Worm (Caenorhabditis elegans) whole organism, young adult: Measurements from ENCODE around the gene algn-5.
"Not testable (repeated sequence)": the region's sequence is repeated elsewhere in the genome, so short reads cannot be mapped to it uniquely, and the experiment has no call there.

Experiments
- B0261.1 ChIP-seq: sonication (generic microtip); optimal IDR thresholded peaks from 2 replicates; lab custom pipeline; 2016; ENCODE audit warnings: mild to moderate bottlenecking, missing genetic modification characterization, moderate library complexity, missing compliant biosample characterization
- F10E7.11 ChIP-seq: sonication (generic microtip); optimal IDR thresholded peaks from 2 replicates; lab custom pipeline; 2017; ENCODE audit warnings: mild to moderate bottlenecking, missing genetic modification characterization, moderate library complexity, missing compliant biosample characterization
- F22D6.2 ChIP-seq: sonication (generic microtip); optimal IDR thresholded peaks from 2 replicates; lab custom pipeline; 2016; ENCODE audit warnings: mild to moderate bottlenecking, missing genetic modification characterization, missing compliant biosample characterization
- F23B12.7 ChIP-seq: sonication (generic microtip); optimal IDR thresholded peaks from 2 replicates; lab custom pipeline; 2017; ENCODE audit warnings: missing genetic modification characterization, mild to moderate bottlenecking, missing compliant biosample characterization, antibody characterized with exemption, moderate library complexity; ENCODE audit not compliant: insufficient read depth
- F52B5.7 ChIP-seq: sonication (generic microtip); optimal IDR thresholded peaks from 2 replicates; lab custom pipeline; 2016; ENCODE audit warnings: mild to moderate bottlenecking, missing genetic modification characterization, missing compliant biosample characterization
- F57C9.4 ChIP-seq: sonication (generic microtip); optimal IDR thresholded peaks from 2 replicates; lab custom pipeline; 2017; ENCODE audit warnings: mild to moderate bottlenecking, missing genetic modification characterization, missing compliant biosample characterization
- K11D2.4 ChIP-seq: fragments of 200-800 bp; sonication (Bioruptor generic); IDR thresholded peaks from 2 replicates; pipeline ENCODE4 v1.3.6; 2022; ENCODE audit warnings: missing genetic modification reagents, missing genetic modification characterization, missing compliant biosample characterization
- ZK185.1 ChIP-seq: sonication (generic microtip); optimal IDR thresholded peaks from 2 replicates; lab custom pipeline; 2016; ENCODE audit warnings: mild to moderate bottlenecking, missing genetic modification characterization, missing compliant biosample characterization; ENCODE audit not compliant: poor library complexity, severe bottlenecking
- atf-7 ChIP-seq: sonication (generic microtip); optimal IDR thresholded peaks from 2 replicates; lab custom pipeline; 2017; ENCODE audit warnings: mild to moderate bottlenecking, missing genetic modification characterization, missing compliant biosample characterization
- attf-6 ChIP-seq: fragments of 200-800 bp; sonication (Bioruptor generic); IDR thresholded peaks from 2 replicates; pipeline ENCODE4 v1.3.6; 2022; ENCODE audit warnings: missing genetic modification reagents, missing genetic modification characterization, missing compliant biosample characterization
- ccch-3 ChIP-seq: fragments of 200-800 bp; sonication (Bioruptor generic); optimal IDR thresholded peaks from 2 replicates; lab custom pipeline; 2018; ENCODE audit warnings: mild to moderate bottlenecking, missing genetic modification characterization, missing compliant biosample characterization
- cebp-2 ChIP-seq: fragments of 200-800 bp; sonication (Bioruptor generic); IDR thresholded peaks from 2 replicates; pipeline ENCODE4 v1.3.6; 2022; ENCODE audit warnings: missing genetic modification characterization, missing compliant biosample characterization
- ceh-40 ChIP-seq: fragments of 200-800 bp; sonication (Bioruptor generic); IDR thresholded peaks from 2 replicates; pipeline ENCODE4 v1.3.6; 2022; ENCODE audit warnings: missing genetic modification characterization, missing compliant biosample characterization
- ceh-91 ChIP-seq: fragments of 200-800 bp; sonication (Bioruptor generic); IDR thresholded peaks from 2 replicates; pipeline ENCODE4 v1.3.6; 2022; ENCODE audit warnings: missing genetic modification reagents, missing genetic modification characterization, missing compliant biosample characterization
- chd-7 ChIP-seq: sonication (generic microtip); optimal IDR thresholded peaks from 2 replicates; lab custom pipeline; 2016; ENCODE audit warnings: mild to moderate bottlenecking, missing genetic modification characterization, moderate library complexity, missing compliant biosample characterization
- dpl-1 ChIP-seq: fragments of 150-350 bp; optimal IDR thresholded peaks from 2 replicates; lab custom pipeline; 2014; ENCODE audit warnings: missing biosample characterization, missing genetic modification reagents, missing genetic modification characterization
- hlh-12 ChIP-seq: sonication (generic microtip); optimal IDR thresholded peaks from 2 replicates; lab custom pipeline; 2016; ENCODE audit warnings: missing genetic modification characterization, missing compliant biosample characterization
- hlh-26 ChIP-seq: fragments of 200-800 bp; sonication (Bioruptor generic); conservative IDR thresholded peaks from 2 replicates; pipeline ENCODE4 v1.3.6; 2022; ENCODE audit warnings: missing genetic modification reagents, missing genetic modification characterization, missing compliant biosample characterization
- hmg-20 ChIP-seq: fragments of 200-800 bp; sonication (Bioruptor generic); IDR thresholded peaks from 2 replicates; pipeline ENCODE4 v1.3.6; 2022; ENCODE audit warnings: missing genetic modification reagents, missing genetic modification characterization, missing compliant biosample characterization
- hsf-1 ChIP-seq: fragments of 200-800 bp; sonication (Bioruptor generic); IDR thresholded peaks from 2 replicates; pipeline ENCODE4 v1.3.6; 2022; ENCODE audit warnings: missing genetic modification reagents, missing genetic modification characterization, missing compliant biosample characterization
- lin-26 ChIP-seq: fragments of 200-800 bp; sonication (Bioruptor generic); IDR thresholded peaks from 2 replicates; pipeline ENCODE4 v1.3.6; 2022; ENCODE audit warnings: missing genetic modification reagents, missing genetic modification characterization, missing compliant biosample characterization
- lin-35 ChIP-seq, 3 experiments: fragments of 150-350 bp in 2 of 3; sonication (generic microtip) in 1 of 3; optimal IDR thresholded peaks; 2 replicates each; lab custom pipeline; 2014 to 2018; ENCODE audit warnings: missing biosample characterization in 3 of 3, missing genetic modification characterization in 3 of 3, missing genetic modification reagents in 3 of 3
- lin-54 ChIP-seq: fragments of 200-800 bp; sonication (Bioruptor generic); optimal IDR thresholded peaks from 2 replicates; lab custom pipeline; 2018; ENCODE audit warnings: mild to moderate bottlenecking, missing genetic modification characterization, missing compliant biosample characterization
- lir-1 ChIP-seq: fragments of 200-800 bp; sonication (Bioruptor generic); conservative IDR thresholded peaks from 2 replicates; pipeline ENCODE4 v1.3.6; 2022; ENCODE audit warnings: missing genetic modification reagents, missing genetic modification characterization, missing compliant biosample characterization
- madf-6 ChIP-seq: fragments of 200-800 bp; sonication (Bioruptor generic); IDR thresholded peaks from 2 replicates; pipeline ENCODE4 v1.3.6; 2022; ENCODE audit warnings: missing genetic modification reagents, missing genetic modification characterization, missing compliant biosample characterization
- nfya-2 ChIP-seq: fragments of 200-800 bp; sonication (Bioruptor generic); IDR thresholded peaks from 2 replicates; pipeline ENCODE4 v1.3.6; 2022; ENCODE audit warnings: missing genetic modification reagents, missing genetic modification characterization, missing compliant biosample characterization
- nfyb-1 ChIP-seq: fragments of 200-800 bp; sonication (Bioruptor generic); IDR thresholded peaks from 2 replicates; pipeline ENCODE4 v1.3.6; 2022; ENCODE audit warnings: missing genetic modification reagents, missing genetic modification characterization, missing compliant biosample characterization
- rec-8 ChIP-seq, 2 experiments: sonication (generic microtip); optimal IDR thresholded peaks; 2 replicates each; lab custom pipeline; 2016; ENCODE audit warnings: mild to moderate bottlenecking in 2 of 2, missing genetic modification characterization in 2 of 2, missing genetic modification reagents in 2 of 2, missing genotype in 2 of 2, missing biosample characterization in 1 of 2, missing compliant biosample characterization in 1 of 2, moderate library complexity in 1 of 2
- sdz-38 ChIP-seq: sonication (generic microtip); optimal IDR thresholded peaks from 2 replicates; lab custom pipeline; 2016; ENCODE audit warnings: missing genotype, missing genetic modification characterization, missing compliant biosample characterization
- snpc-1.1 ChIP-seq: sonication (generic microtip); optimal IDR thresholded peaks from 2 replicates; lab custom pipeline; 2017; ENCODE audit warnings: missing genetic modification characterization, mild to moderate bottlenecking, missing compliant biosample characterization, antibody characterized with exemption, moderate library complexity, missing genotype, missing genetic modification reagents; ENCODE audit not compliant: insufficient read depth
- somi-1 ChIP-seq: fragments of 200-800 bp; sonication (Bioruptor generic); optimal IDR thresholded peaks from 2 replicates; lab custom pipeline; 2018; ENCODE audit warnings: mild to moderate bottlenecking, missing genetic modification characterization, missing compliant biosample characterization
- tbp1 ChIP-seq: fragments of 200-800 bp; sonication (Bioruptor generic); optimal IDR thresholded peaks from 2 replicates; lab custom pipeline; 2018; ENCODE audit warnings: mild to moderate bottlenecking, missing genetic modification characterization, missing compliant biosample characterization
- unc-130 ChIP-seq: sonication (generic microtip); optimal IDR thresholded peaks from 2 replicates; lab custom pipeline; 2016; ENCODE audit warnings: missing genetic modification reagents, missing genetic modification characterization, missing compliant biosample characterization
- zim-3 ChIP-seq: sonication (generic microtip); optimal IDR thresholded peaks from 2 replicates; lab custom pipeline; 2017; ENCODE audit warnings: mild to moderate bottlenecking, missing genetic modification characterization, moderate library complexity, missing compliant biosample characterization

The algn-5 gene

DNA sequence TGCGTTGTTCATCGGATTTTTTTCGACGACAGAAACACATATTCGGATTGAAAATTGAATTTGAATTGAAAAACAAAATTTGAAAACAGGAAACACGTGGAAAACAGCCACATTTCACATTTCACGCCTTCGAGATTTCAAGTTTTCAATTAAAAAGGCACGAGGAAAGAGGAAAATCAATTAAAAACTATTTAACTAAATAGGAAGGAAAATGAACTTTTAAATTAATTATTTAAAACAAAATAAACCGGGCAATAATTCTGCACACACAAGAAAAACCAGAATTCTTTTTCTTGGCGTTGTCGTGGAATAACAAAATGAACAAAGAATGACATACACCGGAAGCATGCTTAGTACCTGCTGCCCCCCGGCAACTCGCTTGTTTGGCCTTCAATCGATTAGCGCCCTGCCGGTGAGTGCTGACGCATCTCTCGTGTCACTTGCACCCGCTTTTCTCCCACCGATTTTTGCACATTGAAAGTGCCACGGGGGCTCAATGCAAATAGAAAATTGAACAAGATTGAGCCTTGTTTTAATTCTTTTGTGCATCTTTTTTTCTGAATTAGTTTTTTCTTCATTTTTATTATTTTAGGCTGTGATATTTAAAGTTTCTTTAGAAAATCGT is 678 bp upstream of the algn-5 start, which contains the start of gene Y45G5AM.9 (continued):
- TF ChIP-seq lin-54 (GFP tag; lab: Kevin White, UChicago) (peak; percentile 53), chd-7 (tag; lab: Kevin White, UChicago) (no peak), atf-7 (no peak)

- TF ChIP-seq hlh-26 (GFP tag; lab: Robert Waterston, UW) (no peak), madf-6 (GFP tag; lab: Robert Waterston, UW) (0 out of 2 replicates have a peak, but pooled peaks have one; percentile 10)
Measured at ce11 chrV:4199185-4199584, 3.8 kb downstream of the algn-5 start, which contains the start of gene rpac-40. Gene rpac-40, plus strand, starts transcription at chrV:4199485.

ce11 chrV:4204421-4204820 is 9.0 kb downstream of the algn-5 start, which contains the start of gene H43I07.1:
Gene H43I07.1, plus strand, starts transcription at chrV:4204721.
- TF ChIP-seq hmg-20: no peak
- no peak for TF ChIP-seq nfya-2 (GFP tag; lab: Robert Waterston, UW)
- TF ChIP-seq nfyb-1 (GFP tag; lab: Robert Waterston, UW): no peak
- no peak for TF ChIP-seq ZK185.1
- no peak for TF ChIP-seq hlh-12
- TF ChIP-seq F52B5.7 (tag; lab: Kevin White, UChicago): no peak
- TF ChIP-seq somi-1: no peak
- no peak for TF ChIP-seq snpc-1.1 (tag; lab: Kevin White, UChicago)
- no peak for TF ChIP-seq B0261.1
- no peak for TF ChIP-seq lin-35 (GFP tag; optimal IDR thresholded peaks at IDR 0.05; lab: Kevin White, UChicago)
- no peak for TF ChIP-seq zim-3
- TF ChIP-seq rec-8 (tag; optimal IDR thresholded peaks at IDR 0.05; lab: Kevin White, UChicago): no peak
- no peak for TF ChIP-seq lir-1
- no peak for TF ChIP-seq F57C9.4 (tag; lab: Kevin White, UChicago)
- TF ChIP-seq cebp-2: no peak
- TF ChIP-seq tbp1 (GFP tag; lab: Kevin White, UChicago): no peak

DNA sequence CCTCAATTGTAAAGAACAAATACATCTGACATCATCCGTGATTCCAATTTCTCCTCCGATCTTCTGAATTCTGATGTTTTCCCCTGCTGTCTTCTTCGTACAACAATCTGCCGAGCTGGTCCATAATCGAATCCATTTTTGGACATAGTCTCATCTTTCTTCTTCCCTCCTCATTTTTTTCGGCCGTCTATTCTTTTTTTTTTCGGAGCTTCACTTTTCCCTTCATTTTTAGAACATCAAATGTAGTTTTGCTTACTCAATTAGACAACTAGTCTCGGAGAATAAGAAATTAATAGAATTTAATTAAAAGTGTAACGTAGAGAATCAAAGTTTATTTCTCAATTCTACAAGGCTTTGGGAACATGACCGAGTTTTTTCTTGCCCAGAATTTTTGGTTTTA is 16.1 kb downstream of the algn-5 start:
- TF ChIP-seq dpl-1 (GFP tag; lab: Kevin White, UChicago) (no peak), unc-130 (GFP tag; lab: Kevin White, UChicago) (no peak), ccch-3 (GFP tag; lab: Kevin White, UChicago) (no peak), sdz-38 (tag; lab: Kevin White, UChicago) (no peak), ceh-40 (no peak), ceh-91 (GFP tag; lab: Robert Waterston, UW) (no peak), chd-7 (tag; lab: Kevin White, UChicago) (no peak), F23B12.7 (tag; lab: Kevin White, UChicago) (no peak), F22D6.2 (tag; lab: Kevin White, UChicago) (no peak), hsf-1 (no peak), lin-26 (GFP tag; lab: Robert Waterston, UW) (no peak), F10E7.11 (tag; lab: Kevin White, UChicago) (no peak)

DNA sequence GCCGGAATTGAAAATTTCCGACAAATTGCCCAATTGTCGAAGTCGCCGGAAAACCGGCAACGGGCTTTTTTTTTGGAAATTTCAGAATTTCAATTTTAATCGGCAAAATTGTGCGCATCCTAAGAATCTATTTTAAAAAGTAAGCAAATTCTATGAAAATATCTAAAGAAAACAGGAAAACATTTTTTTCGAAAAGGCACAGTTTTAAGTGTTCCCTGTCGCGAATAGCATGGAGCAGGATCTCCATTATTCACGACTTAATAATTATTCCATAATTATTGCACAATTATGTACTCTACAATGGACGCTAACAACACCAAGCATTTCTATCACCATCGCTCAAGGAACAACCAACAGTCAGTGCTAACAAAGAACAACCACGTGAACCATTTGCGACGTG is 20.5 kb downstream of the algn-5 start, which contains the start of gene H43I07.4:
Gene H43I07.4, plus strand, starts transcription at position 301 of the 400 bp plus-strand sequence.
- TF ChIP-seq K11D2.4; unc-130 (GFP tag; lab: Kevin White, UChicago); attf-6 (GFP tag; lab: Robert Waterston, UW): not testable (repeated sequence)
